Worm (Caenorhabditis elegans) whole organism, midembryonic: Measurements from ENCODE around the gene atf-6.

ENCODE experiments used
- klf-2 ChIP-seq: fragments of 200-800 bp; sonication (Bioruptor generic); conservative IDR thresholded peaks from 2 replicates; pipeline ENCODE4 v1.3.6; 2022; ENCODE audit warnings: missing genetic modification reagents, missing genetic modification characterization, missing compliant biosample characterization
- ztf-29 ChIP-seq: fragments of 200-800 bp; sonication (Bioruptor generic); IDR thresholded peaks from 2 replicates; pipeline ENCODE4 v1.3.6; 2022; ENCODE audit warnings: missing genetic modification reagents, missing genetic modification characterization, missing compliant biosample characterization

ce11 chrX:12513415-12513814, 32.7 kb downstream of the atf-6 start:
- TF ChIP-seq klf-2 (no peak), ztf-29 (GFP tag; lab: Robert Waterston, UW) (no peak)
